Worm (Caenorhabditis elegans): ENCODE data around the gene F55A11.4.

- TF ChIP-seq nhr-11 (tag; optimal IDR thresholded peaks at IDR 0.05) (no peak), odd-2 (tag; optimal IDR thresholded peaks at IDR 0.05) (no peak), eyg-1 (tag; optimal IDR thresholded peaks at IDR 0.05) (no peak), ama-1 (optimal IDR thresholded peaks at IDR 0.05) (no peak), F13H6.1 (tag; optimal IDR thresholded peaks at IDR 0.05) (no peak)
These were observed 33.3 kb downstream of the F55A11.4 start for ce11 chrV:11803518-11803994.

Measured in whole organism, late embryonic.